Fruit fly (Drosophila melanogaster) whole organism, prepupa: ENCODE measurements around the gene CG1233.

Source experiments
- CG6854 ChIP-seq: fragments of 200-800 bp; sonication (Bioruptor generic); optimal IDR thresholded peaks from 2 replicates; lab custom pipeline; 2017; ENCODE audit warnings: missing biosample characterization, mild to moderate bottlenecking, missing genetic modification characterization
- CG8632 ChIP-seq: fragments of 200-800 bp; sonication (Bioruptor generic); optimal IDR thresholded peaks from 3 replicates; lab custom pipeline; 2016; ENCODE audit warnings: missing biosample characterization, missing genetic modification characterization
- Eip78C ChIP-seq: fragments of 200-800 bp; sonication (Bioruptor generic); peaks from one replicate; lab custom pipeline; 2016; ENCODE audit warnings: missing biosample characterization, missing genetic modification characterization

DNA sequence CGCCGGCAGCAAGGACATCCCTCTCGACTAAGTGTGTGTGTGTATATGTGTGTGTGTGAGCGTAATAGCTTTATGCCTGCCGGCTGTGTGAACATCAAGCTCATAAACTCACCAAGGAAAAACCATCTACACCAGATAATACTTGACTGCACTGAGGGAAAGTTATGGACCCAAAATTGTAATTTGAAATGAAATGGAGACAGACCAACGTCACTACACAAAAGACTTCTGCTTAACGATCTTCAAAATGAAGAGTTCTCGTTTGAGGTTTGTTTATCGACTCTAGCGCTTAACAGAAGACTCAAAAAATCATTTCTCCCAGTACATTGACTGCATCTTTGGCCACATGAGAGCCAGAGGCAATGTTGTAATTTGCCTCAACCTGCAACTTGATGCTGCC, 26.8 kb downstream of the CG1233 start:
- TF ChIP-seq CG6854 (GFP tag; lab: Kevin White, UChicago) = no peak
- TF ChIP-seq Eip78C = peak; percentile 90
- TF ChIP-seq CG8632 = peak; percentile 4
